Worm (Caenorhabditis elegans): Measurements from ENCODE around the gene M02D8.7.
A peak's percentile ranks its signal among the peaks of the same experiment; 100 is the strongest.

Gene M02D8.7

ce11 chrX:8741629-8742170 lies 1.1 kb downstream of the M02D8.7 start:
- TF ChIP-seq elt-4 (tag; optimal IDR thresholded peaks at IDR 0.05) (no peak), pqm-1 (tag; optimal IDR thresholded peaks at IDR 0.05) (no peak), sdc-2 (tag; optimal IDR thresholded peaks at IDR 0.05) (peak; percentile 2), fax-1 (tag; optimal IDR thresholded peaks at IDR 0.05) (no peak)

ce11 chrX:8739373-8739772 lies 3.4 kb downstream of the M02D8.7 start, which contains the start of gene M02D8.2:
M02D8.2 (plus strand) TSS chrX:8739673.
- TF ChIP-seq syd-9 (tag; optimal IDR thresholded peaks at IDR 0.05), result no peak
- TF ChIP-seq tbx-7 (tag; optimal IDR thresholded peaks at IDR 0.05), result no peak
- TF ChIP-seq ets-4 (tag; optimal IDR thresholded peaks at IDR 0.05), result no peak
- no peak for TF ChIP-seq ttx-3 (tag; optimal IDR thresholded peaks at IDR 0.05)
- no peak for TF ChIP-seq ref-2 (tag; optimal IDR thresholded peaks at IDR 0.05)
- no peak for TF ChIP-seq K02D7.2 (tag; optimal IDR thresholded peaks at IDR 0.05)
- no peak for TF ChIP-seq gmeb-2 (tag; optimal IDR thresholded peaks at IDR 0.05)
- no peak for TF ChIP-seq F13H6.1 (tag; optimal IDR thresholded peaks at IDR 0.05)
- no peak for TF ChIP-seq ahr-1 (tag; optimal IDR thresholded peaks at IDR 0.05)
- TF ChIP-seq ceh-18 (tag; optimal IDR thresholded peaks at IDR 0.05), result no peak
- TF ChIP-seq nhr-232 (tag; optimal IDR thresholded peaks at IDR 0.05), result no peak
- no peak for TF ChIP-seq fax-1 (tag; optimal IDR thresholded peaks at IDR 0.05)
- TF ChIP-seq pha-4 (tag; optimal IDR thresholded peaks at IDR 0.05), result no peak
- no peak for TF ChIP-seq eyg-1 (tag; optimal IDR thresholded peaks at IDR 0.05)
- TF ChIP-seq unc-55 (GFP tag; optimal IDR thresholded peaks at IDR 0.05), result no peak
- no peak for TF ChIP-seq lim-6 (tag; optimal IDR thresholded peaks at IDR 0.05)
- no peak for TF ChIP-seq sox-2 (GFP tag; IDR thresholded peaks at IDR 0.05)
- no peak for TF ChIP-seq hlh-30 (tag; optimal IDR thresholded peaks at IDR 0.05; ENCODE audit: insufficient read depth)
- no peak for TF ChIP-seq C08G9.2 (tag; optimal IDR thresholded peaks at IDR 0.05)

ce11 chrX:8737801-8738200 lies 5.0 kb downstream of the M02D8.7 start:
- TF ChIP-seq ceh-45 (GFP tag; IDR thresholded peaks at IDR 0.05) (no peak), K02D7.2 (tag; optimal IDR thresholded peaks at IDR 0.05) (no peak), ceh-30 (tag; optimal IDR thresholded peaks at IDR 0.05) (no peak), F13H6.1 (tag; optimal IDR thresholded peaks at IDR 0.05) (no peak), fkh-10 (GFP tag; optimal IDR thresholded peaks at IDR 0.05) (no peak), nhr-232 (tag; optimal IDR thresholded peaks at IDR 0.05) (no peak), C08G9.2 (tag; optimal IDR thresholded peaks at IDR 0.05) (no peak), unc-86 (tag; optimal IDR thresholded peaks at IDR 0.05) (no peak), mec-3 (tag; optimal IDR thresholded peaks at IDR 0.05; ENCODE audit: borderline replicate concordance) (no peak), ceh-14 (tag; optimal IDR thresholded peaks at IDR 0.05) (no peak), lin-11 (tag; optimal IDR thresholded peaks at IDR 0.05) (no peak)

ce11 chrX:8736965-8737464 lies 5.8 kb downstream of the M02D8.7 start, which contains the start of gene M02D8.3:
M02D8.3 (minus strand) TSS chrX:8737015.
- TF ChIP-seq ceh-34 (tag; optimal IDR thresholded peaks at IDR 0.05) (peak; percentile 8), dve-1 (tag; optimal IDR thresholded peaks at IDR 0.05) (no peak), hlh-30 (tag; optimal IDR thresholded peaks at IDR 0.05; ENCODE audit: insufficient read depth) (peak; percentile 84), ceh-31 (tag; optimal IDR thresholded peaks at IDR 0.05) (peak; percentile 50), sdc-2 (tag; optimal IDR thresholded peaks at IDR 0.05) (peak; percentile 60), unc-86 (tag; optimal IDR thresholded peaks at IDR 0.05) (peak; percentile 53), pat-9 (tag; optimal IDR thresholded peaks at IDR 0.05) (no peak), tbx-7 (tag; optimal IDR thresholded peaks at IDR 0.05) (no peak), ahr-1 (tag; optimal IDR thresholded peaks at IDR 0.05) (no peak), elt-4 (tag; optimal IDR thresholded peaks at IDR 0.05) (no peak), fax-1 (tag; optimal IDR thresholded peaks at IDR 0.05) (no peak), odd-2 (tag; optimal IDR thresholded peaks at IDR 0.05) (no peak), mec-3 (tag; optimal IDR thresholded peaks at IDR 0.05; ENCODE audit: borderline replicate concordance) (no peak), ceh-14 (tag; optimal IDR thresholded peaks at IDR 0.05) (no peak), sox-4 (tag; optimal IDR thresholded peaks at IDR 0.05) (no peak), rnt-1 (tag; optimal IDR thresholded peaks at IDR 0.05) (no peak), ceh-48 (tag; optimal IDR thresholded peaks at IDR 0.05) (no peak), ama-1 (optimal IDR thresholded peaks at IDR 0.05) (no peak), lim-6 (tag; optimal IDR thresholded peaks at IDR 0.05) (no peak), pha-4 (tag; optimal IDR thresholded peaks at IDR 0.05) (peak; percentile 22), T23F11.4 (GFP tag; optimal IDR thresholded peaks at IDR 0.05) (no peak), nhr-232 (tag; optimal IDR thresholded peaks at IDR 0.05) (no peak), ttx-3 (tag; optimal IDR thresholded peaks at IDR 0.05) (no peak), zip-5 (tag; optimal IDR thresholded peaks at IDR 0.05) (no peak), dmd-4 (tag; optimal IDR thresholded peaks at IDR 0.05; ENCODE audit: borderline replicate concordance) (no peak), pros-1 (tag; optimal IDR thresholded peaks at IDR 0.05) (no peak), nfya-1 (tag; optimal IDR thresholded peaks at IDR 0.05) (peak; percentile 55), unc-42 (tag; optimal IDR thresholded peaks at IDR 0.05) (peak; percentile 2), hlh-13 (GFP tag; optimal IDR thresholded peaks at IDR 0.05) (no peak), unc-55 (GFP tag; optimal IDR thresholded peaks at IDR 0.05) (peak; percentile 87)

Data from whole organism, late embryonic.